Fruit fly (Drosophila melanogaster) whole organism, embryonic: ENCODE results near the gene Polr3H.
A peak's percentile ranks its signal among the peaks of the same experiment; 100 is the strongest.

ENCODE experiments used
- Antp ChIP-seq: fragments of 200-800 bp; sonication (Bioruptor generic); optimal IDR thresholded peaks from 3 replicates; lab custom pipeline; 2016; ENCODE audit warnings: missing biosample characterization, missing genetic modification characterization
- Bteb2 ChIP-seq: fragments of 200-800 bp; sonication (Bioruptor generic); optimal IDR thresholded peaks from 2 replicates; lab custom pipeline; 2016; ENCODE audit warnings: missing biosample characterization, missing genetic modification characterization
- CG10147 ChIP-seq: fragments of 200-800 bp; sonication (Bioruptor generic); optimal IDR thresholded peaks from 2 replicates; lab custom pipeline; 2019; ENCODE audit warnings: missing biosample characterization, mild to moderate bottlenecking, missing genetic modification characterization, moderate library complexity
- CG10267 ChIP-seq: fragments of 200-800 bp; sonication (Bioruptor generic); optimal IDR thresholded peaks from 2 replicates; lab custom pipeline; 2018; ENCODE audit warnings: missing biosample characterization, mild to moderate bottlenecking, missing genetic modification characterization, moderate library complexity
- CG10274 ChIP-seq: fragments of 200-800 bp; sonication (Bioruptor generic); optimal IDR thresholded peaks from 3 replicates; lab custom pipeline; 2017; ENCODE audit warnings: missing biosample characterization, mild to moderate bottlenecking, missing genetic modification characterization
- CG11456 ChIP-seq: fragments of 200-800 bp; sonication (Bioruptor generic); IDR thresholded peaks from 3 replicates; pipeline ENCODE4 v1.3.6; 2022; ENCODE audit warnings: missing biosample characterization, missing genetic modification characterization
- CG11723 ChIP-seq: fragments of 200-800 bp; sonication (Bioruptor generic); optimal IDR thresholded peaks from 2 replicates; lab custom pipeline; 2017; ENCODE audit warnings: missing biosample characterization, mild to moderate bottlenecking, missing genetic modification characterization
- CG12071 ChIP-seq: fragments of 200-800 bp; sonication (Bioruptor generic); optimal IDR thresholded peaks from 3 replicates; lab custom pipeline; 2018; ENCODE audit warnings: missing biosample characterization, mild to moderate bottlenecking, missing genetic modification characterization
- CG12659 ChIP-seq: fragments of 200-800 bp; sonication (Bioruptor generic); optimal IDR thresholded peaks from 3 replicates; lab custom pipeline; 2017; ENCODE audit warnings: mild to moderate bottlenecking, missing biosample characterization, missing genetic modification reagents, missing genetic modification characterization
- CG14710 ChIP-seq: fragments of 200-800 bp; sonication (Bioruptor generic); optimal IDR thresholded peaks from 3 replicates; lab custom pipeline; 2019; ENCODE audit warnings: missing biosample characterization, mild to moderate bottlenecking, missing genetic modification characterization, moderate library complexity
- CG14860 ChIP-seq: fragments of 200-800 bp; sonication (Bioruptor generic); IDR thresholded peaks from 3 replicates; pipeline ENCODE4 v1.3.6; 2022; ENCODE audit warnings: missing biosample characterization, missing genetic modification characterization; ENCODE audit not compliant: partially characterized antibody
- CG16813 ChIP-seq: fragments of 200-800 bp; sonication (Bioruptor generic); IDR thresholded peaks from 3 replicates; pipeline ENCODE4 v1.3.6; 2022; ENCODE audit warnings: missing biosample characterization, missing genetic modification characterization; ENCODE audit not compliant: partially characterized antibody
- CG17385 ChIP-seq: fragments of 200-800 bp; sonication (Bioruptor generic); optimal IDR thresholded peaks from 3 replicates; lab custom pipeline; 2018; ENCODE audit warnings: missing biosample characterization, mild to moderate bottlenecking, missing genetic modification characterization
- CG2116 ChIP-seq: fragments of 200-800 bp; sonication (Bioruptor generic); optimal IDR thresholded peaks from 3 replicates; lab custom pipeline; 2018; ENCODE audit warnings: missing biosample characterization, mild to moderate bottlenecking, missing genetic modification characterization
- CG34224 ChIP-seq: fragments of 200-800 bp; sonication (Bioruptor generic); IDR thresholded peaks from 3 replicates; pipeline ENCODE4 v1.3.6; 2022; ENCODE audit warnings: missing biosample characterization, missing genetic modification characterization; ENCODE audit not compliant: partially characterized antibody
- CG34376 ChIP-seq: fragments of 200-800 bp; sonication (Bioruptor generic); optimal IDR thresholded peaks from 2 replicates; lab custom pipeline; 2018; ENCODE audit warnings: missing biosample characterization, mild to moderate bottlenecking, missing genetic modification characterization
- CG6791 ChIP-seq: fragments of 200-800 bp; sonication (Bioruptor generic); IDR thresholded peaks from 3 replicates; pipeline ENCODE4 v1.3.6; 2022; ENCODE audit warnings: missing biosample characterization, missing genetic modification characterization; ENCODE audit not compliant: partially characterized antibody
- CG7963 ChIP-seq: fragments of 200-800 bp; sonication (Bioruptor generic); IDR thresholded peaks from 3 replicates; pipeline ENCODE4 v1.3.6; 2022; ENCODE audit warnings: missing biosample characterization, missing genetic modification characterization; ENCODE audit not compliant: partially characterized antibody
- D19A ChIP-seq: fragments of 200-800 bp; optimal IDR thresholded peaks from 3 replicates; lab custom pipeline; 2019; ENCODE audit warnings: missing biosample characterization, mild to moderate bottlenecking, missing genetic modification characterization, moderate library complexity
- Doc3 ChIP-seq: fragments of 200-800 bp; sonication (Bioruptor generic); IDR thresholded peaks from 3 replicates; pipeline ENCODE4 v1.3.6; 2022; ENCODE audit warnings: missing biosample characterization, missing genetic modification characterization; ENCODE audit not compliant: partially characterized antibody
- Dref ChIP-seq: fragments of 200-800 bp; sonication (Bioruptor generic); IDR thresholded peaks from 2 replicates; pipeline ENCODE4 v1.3.6; 2022; ENCODE audit warnings: missing biosample characterization, missing genetic modification characterization
- E2f2 ChIP-seq: fragments of 200-800 bp; sonication (Bioruptor generic); IDR thresholded peaks from 2 replicates; pipeline ENCODE4 v1.3.6; 2022; ENCODE audit warnings: missing biosample characterization, missing genetic modification characterization
- HmgZ ChIP-seq: fragments of 200-800 bp; sonication (Bioruptor generic); optimal IDR thresholded peaks from 2 replicates; lab custom pipeline; 2018; ENCODE audit warnings: missing biosample characterization, mild to moderate bottlenecking, missing genetic modification characterization
- MBD-R2 ChIP-seq: fragments of 200-800 bp; sonication (Bioruptor generic); IDR thresholded peaks from 2 replicates; pipeline ENCODE4 v1.3.6; 2022; ENCODE audit warnings: missing biosample characterization, missing genetic modification characterization
- Mes4 ChIP-seq: fragments of 200-800 bp; sonication (Bioruptor generic); optimal IDR thresholded peaks from 2 replicates; lab custom pipeline; 2016; ENCODE audit warnings: missing biosample characterization, missing genetic modification characterization
- Opbp ChIP-seq: fragments of 200-800 bp; sonication (Bioruptor generic); IDR thresholded peaks from 3 replicates; pipeline ENCODE4 v1.3.6; 2022; ENCODE audit warnings: missing biosample characterization, missing genetic modification characterization; ENCODE audit not compliant: partially characterized antibody
- Ravus ChIP-seq: fragments of 200-800 bp; sonication (Bioruptor generic); IDR thresholded peaks from 2 replicates; pipeline ENCODE4 v1.3.6; 2022; ENCODE audit warnings: missing biosample characterization, missing genetic modification characterization
- Scr ChIP-seq: fragments of 200-800 bp; sonication (Bioruptor generic); IDR thresholded peaks from 2 replicates; pipeline ENCODE4 v1.3.6; 2022; ENCODE audit warnings: missing biosample characterization, missing genetic modification characterization; ENCODE audit not compliant: partially characterized antibody
- ac ChIP-seq: fragments of 200-800 bp; sonication (Bioruptor generic); optimal IDR thresholded peaks from 3 replicates; lab custom pipeline; 2017; ENCODE audit warnings: missing biosample characterization, mild to moderate bottlenecking, missing genetic modification characterization
- ato ChIP-seq: fragments of 200-800 bp; sonication (Bioruptor generic); IDR thresholded peaks from 2 replicates; pipeline ENCODE4 v1.3.6; 2022; ENCODE audit warnings: missing biosample characterization, missing genetic modification characterization; ENCODE audit not compliant: partially characterized antibody
- bbx ChIP-seq: fragments of 200-800 bp; sonication (Bioruptor generic); IDR thresholded peaks from 2 replicates; pipeline ENCODE4 v1.3.6; 2022; ENCODE audit warnings: missing biosample characterization, missing genetic modification characterization; ENCODE audit not compliant: partially characterized antibody
- chinmo ChIP-seq: fragments of 200-800 bp; sonication (Bioruptor generic); IDR thresholded peaks from 4 replicates; pipeline ENCODE4 v1.3.6; 2022; ENCODE audit warnings: missing biosample characterization, missing genetic modification characterization; ENCODE audit not compliant: partially characterized antibody
- chn ChIP-seq: fragments of 200-800 bp; sonication (Bioruptor generic); optimal IDR thresholded peaks from 2 replicates; lab custom pipeline; 2016; ENCODE audit warnings: missing biosample characterization, missing genetic modification characterization
- croc ChIP-seq: fragments of 200-800 bp; sonication (Bioruptor generic); conservative IDR thresholded peaks from 3 replicates; pipeline ENCODE4 v1.3.6; 2022; ENCODE audit warnings: missing biosample characterization, missing genetic modification characterization
- hb ChIP-seq: fragments of 200-800 bp; sonication (Bioruptor generic); IDR thresholded peaks from 3 replicates; pipeline ENCODE4 v1.3.6; 2022; ENCODE audit warnings: missing biosample characterization, missing genetic modification characterization; ENCODE audit not compliant: partially characterized antibody
- hbn ChIP-seq: fragments of 200-800 bp; sonication (Bioruptor generic); IDR thresholded peaks from 2 replicates; pipeline ENCODE4 v1.3.6; 2022; ENCODE audit warnings: missing biosample characterization, missing genetic modification characterization; ENCODE audit not compliant: partially characterized antibody
- inv ChIP-seq: fragments of 200-800 bp; sonication (Bioruptor generic); IDR thresholded peaks from 2 replicates; pipeline ENCODE4 v1.3.6; 2022; ENCODE audit warnings: missing biosample characterization, missing genetic modification characterization; ENCODE audit not compliant: partially characterized antibody
- knrl ChIP-seq: fragments of 200-800 bp; sonication (Bioruptor generic); IDR thresholded peaks from 3 replicates; pipeline ENCODE4 v1.3.6; 2022; ENCODE audit warnings: missing biosample characterization, missing genetic modification characterization; ENCODE audit not compliant: partially characterized antibody
- nmo ChIP-seq: fragments of 200-800 bp; sonication (Bioruptor generic); optimal IDR thresholded peaks from 2 replicates; lab custom pipeline; 2018; ENCODE audit warnings: missing biosample characterization, mild to moderate bottlenecking, missing genetic modification characterization, moderate library complexity
- pzg ChIP-seq: fragments of 200-800 bp; sonication (Bioruptor generic); optimal IDR thresholded peaks from 3 replicates; lab custom pipeline; 2018; ENCODE audit warnings: missing biosample characterization, mild to moderate bottlenecking, missing genetic modification characterization, moderate library complexity
- sisA ChIP-seq: fragments of 200-800 bp; sonication (Bioruptor generic); IDR thresholded peaks from 2 replicates; pipeline ENCODE4 v1.3.6; 2022; ENCODE audit warnings: missing biosample characterization, missing genetic modification characterization
- slbo ChIP-seq: fragments of 200-800 bp; sonication (Bioruptor generic); IDR thresholded peaks from 2 replicates; pipeline ENCODE4 v1.3.6; 2022; ENCODE audit warnings: missing biosample characterization, missing genetic modification characterization
- stwl ChIP-seq: fragments of 200-800 bp; sonication (Bioruptor generic); optimal IDR thresholded peaks from 3 replicates; lab custom pipeline; 2018; ENCODE audit warnings: missing biosample characterization, mild to moderate bottlenecking, missing genetic modification characterization, moderate library complexity
- sug ChIP-seq: fragments of 200-800 bp; optimal IDR thresholded peaks from 2 replicates; lab custom pipeline; 2019; ENCODE audit warnings: missing biosample characterization, mild to moderate bottlenecking, missing genetic modification characterization, moderate library complexity
- unpg ChIP-seq: fragments of 200-800 bp; sonication (Bioruptor generic); optimal IDR thresholded peaks from 3 replicates; lab custom pipeline; 2018; ENCODE audit warnings: missing biosample characterization, mild to moderate bottlenecking, missing genetic modification characterization, moderate library complexity
- vnd ChIP-seq: fragments of 200-800 bp; sonication (Bioruptor generic); IDR thresholded peaks from 3 replicates; pipeline ENCODE4 v1.3.6; 2022; ENCODE audit warnings: missing biosample characterization, missing genetic modification characterization; ENCODE audit not compliant: partially characterized antibody

Polr3H gene

dm6 chr3L:11626229-11626826 is 22.2 kb upstream of the Polr3H start, which contains the start of gene PCID2 (continued):
- TF ChIP-seq E2f2 (GFP tag; lab: Robert Waterston, UW), result peak; percentile 53; the same call in 1 of the 2 replicates
- TF ChIP-seq chinmo, result 0 out of 4 replicates have a peak, but pooled peaks have one; percentile 71
- peak; percentile 60; the same call in 2 of the 3 replicates for TF ChIP-seq CG14860 (GFP tag; lab: Robert Waterston, UW)
- TF ChIP-seq ato (GFP tag; lab: Robert Waterston, UW), result peak; percentile 45; the same call in 1 of the 2 replicates
- peak; percentile 74 for TF ChIP-seq CG16813 (GFP tag; lab: Robert Waterston, UW)
- TF ChIP-seq Dref (GFP tag; lab: Robert Waterston, UW), result peak; percentile 74
- peak; percentile 69 for TF ChIP-seq hb
- TF ChIP-seq CG17385, result no peak
- no peak for TF ChIP-seq slbo
- TF ChIP-seq CG34376 (GFP tag; lab: Kevin White, UChicago), result no peak
- peak; percentile 64 for TF ChIP-seq inv (GFP tag; lab: Robert Waterston, UW)
- no peak for TF ChIP-seq D19A (tag; lab: Kevin White, UChicago)
- peak; percentile 77 for TF ChIP-seq CG6791 (GFP tag; lab: Robert Waterston, UW)
- peak; percentile 33 for TF ChIP-seq CG2116 (GFP tag; lab: Kevin White, UChicago)
- peak; percentile 77 for TF ChIP-seq vnd (GFP tag; lab: Robert Waterston, UW)
- TF ChIP-seq Doc3 (GFP tag; lab: Robert Waterston, UW), result peak; percentile 80
- TF ChIP-seq croc (GFP tag; lab: Robert Waterston, UW), result no peak
- peak; percentile 80 for TF ChIP-seq bbx (GFP tag; lab: Robert Waterston, UW)
- TF ChIP-seq MBD-R2 (GFP tag; lab: Robert Waterston, UW), result peak; percentile 58
- TF ChIP-seq CG10147 (GFP tag; lab: Kevin White, UChicago), result no peak
- TF ChIP-seq CG34224, result peak; percentile 84
- TF ChIP-seq Scr (GFP tag; lab: Robert Waterston, UW), result peak; percentile 83
- TF ChIP-seq Opbp (GFP tag; lab: Robert Waterston, UW), result peak; percentile 76; the same call in 2 of the 3 replicates
- TF ChIP-seq hbn, result peak; percentile 73
- TF ChIP-seq stwl (tag; lab: Kevin White, UChicago), result peak; percentile 68
- no peak for TF ChIP-seq Antp
- peak; percentile 28 for TF ChIP-seq pzg

dm6 chr3L:11627819-11628483 is 20.6 kb upstream of the Polr3H start, which contains the start of gene Apt1:
TSS of gene Apt1 (plus strand) at chr3L:11628037.
- TF ChIP-seq E2f2 (GFP tag; lab: Robert Waterston, UW) (peak; percentile 77), CG10274 (GFP tag; lab: Kevin White, UChicago) (no peak), CG12071 (GFP tag; lab: Kevin White, UChicago) (no peak), HmgZ (peak; percentile 36), unpg (GFP tag; lab: Kevin White, UChicago) (no peak), CG14710 (tag; lab: Kevin White, UChicago) (peak; percentile 19), ac (GFP tag; lab: Kevin White, UChicago) (no peak), sisA (GFP tag; lab: Robert Waterston, UW) (no peak), Ravus (GFP tag; lab: Robert Waterston, UW) (no peak), CG10267 (tag; lab: Kevin White, UChicago) (peak; percentile 44), chinmo (peak; percentile 87; the same call in 2 of the 4 replicates), Bteb2 (GFP tag; lab: Kevin White, UChicago) (no peak), chn (GFP tag; lab: Kevin White, UChicago) (no peak), CG7963 (GFP tag; lab: Robert Waterston, UW) (peak; percentile 96), Mes4 (GFP tag; lab: Kevin White, UChicago) (no peak), CG12659 (GFP tag; lab: Kevin White, UChicago) (peak; percentile 39), nmo (peak; percentile 18), sug (tag; lab: Kevin White, UChicago) (peak; percentile 18), CG11456 (no peak), CG11723 (GFP tag; lab: Kevin White, UChicago) (no peak), knrl (GFP tag; lab: Robert Waterston, UW) (peak; percentile 96)
